Fruit fly (Drosophila melanogaster) whole organism, pupa: ENCODE data around the gene CG31793.

ENCODE experiments used
- CG12605 ChIP-seq: fragments of 200-800 bp; sonication (Bioruptor generic); IDR thresholded peaks from 2 replicates; pipeline ENCODE4 v1.3.6; 2022; ENCODE audit warnings: missing biosample characterization, missing genetic modification characterization
- CG13204 ChIP-seq: fragments of 200-800 bp; sonication (Bioruptor generic); optimal IDR thresholded peaks from 2 replicates; lab custom pipeline; 2018; ENCODE audit warnings: missing biosample characterization, mild to moderate bottlenecking, missing genetic modification characterization, moderate library complexity
- EcR ChIP-seq: fragments of 200-800 bp; sonication (Bioruptor generic); optimal IDR thresholded peaks from 3 replicates; lab custom pipeline; 2019; ENCODE audit warnings: missing biosample characterization, missing genetic modification characterization, mild to moderate bottlenecking, moderate library complexity, missing genetic modification reagents
- Ets98B ChIP-seq: fragments of 200-800 bp; sonication (Bioruptor generic); IDR thresholded peaks from 2 replicates; pipeline ENCODE4 v1.3.6; 2022; ENCODE audit warnings: missing biosample characterization, missing genetic modification characterization
- Pif1B ChIP-seq: fragments of 200-800 bp; sonication (Bioruptor generic); optimal IDR thresholded peaks from 3 replicates; lab custom pipeline; 2016; ENCODE audit warnings: missing biosample characterization, missing genetic modification characterization
- Snoo ChIP-seq: fragments of 200-800 bp; sonication (Bioruptor generic); optimal IDR thresholded peaks from 3 replicates; lab custom pipeline; 2017; ENCODE audit warnings: missing biosample characterization, mild to moderate bottlenecking, missing genetic modification characterization, inconsistent platforms
- fd96Ca ChIP-seq: fragments of 200-800 bp; sonication (Bioruptor generic); IDR thresholded peaks from 3 replicates; pipeline ENCODE4 v1.3.6; 2022; ENCODE audit warnings: missing biosample characterization, missing genetic modification characterization

DNA sequence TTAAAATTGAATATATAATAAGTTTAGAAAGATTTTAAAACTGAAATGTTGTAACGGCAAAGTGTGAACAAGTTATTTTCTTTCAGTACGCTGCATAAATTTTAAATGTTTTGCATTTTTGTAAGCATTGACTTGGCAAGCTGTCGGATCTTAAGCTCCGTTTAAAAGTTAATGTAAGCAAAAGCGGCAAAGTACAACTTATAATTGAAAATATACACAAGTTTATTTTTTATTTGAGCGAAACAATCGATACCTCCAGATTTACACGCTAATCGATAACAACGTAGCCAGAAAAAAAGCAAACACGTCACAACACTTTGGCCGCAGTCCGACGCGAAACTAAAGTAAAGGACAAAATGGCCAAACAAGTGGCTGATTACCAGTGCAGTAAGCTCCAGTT lies 38.4 kb downstream of the CG31793 start, which contains the start of gene Catsup:
- TF ChIP-seq Snoo (no peak), Ets98B (GFP tag; lab: Robert Waterston, UW) (no peak), fd96Ca (GFP tag; lab: Robert Waterston, UW) (no peak), CG12605 (GFP tag; lab: Robert Waterston, UW) (no peak), EcR (GFP tag; lab: Kevin White, UChicago) (no peak), Pif1B (no peak), CG13204 (GFP tag; lab: Kevin White, UChicago) (no peak)
